Worm (Caenorhabditis elegans): ENCODE data around the gene rsp-5.

DNA sequence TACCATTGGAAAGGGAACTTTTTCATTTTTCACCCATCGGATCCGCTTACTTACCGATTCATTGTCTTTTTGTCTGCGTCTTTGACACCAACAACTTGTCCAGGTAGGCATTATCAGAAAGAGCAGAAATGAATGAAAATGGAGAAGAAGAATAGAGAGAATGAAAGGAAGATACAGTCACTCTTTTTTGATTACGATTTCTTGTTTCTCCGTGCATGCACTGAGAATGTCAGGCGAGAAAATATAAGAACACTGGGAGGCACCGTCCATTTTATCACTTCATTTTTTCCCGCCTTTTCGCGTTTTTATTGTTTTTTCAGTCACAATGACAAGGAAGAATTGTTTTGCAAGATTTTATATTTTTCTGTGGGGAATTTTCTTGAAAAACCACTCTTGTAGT lies 20.6 kb upstream of the rsp-5 start:
- no peak for TF ChIP-seq syd-9 (tag; optimal IDR thresholded peaks at IDR 0.05)
- no peak for TF ChIP-seq K02D7.2 (tag; optimal IDR thresholded peaks at IDR 0.05)
- no peak for TF ChIP-seq unc-86 (tag; optimal IDR thresholded peaks at IDR 0.05)
- TF ChIP-seq tbx-2 (tag; optimal IDR thresholded peaks at IDR 0.05): no peak
- no peak for TF ChIP-seq ceh-34 (tag; optimal IDR thresholded peaks at IDR 0.05)
- no peak for TF ChIP-seq sox-2 (GFP tag; IDR thresholded peaks at IDR 0.05)
- no peak for TF ChIP-seq ama-1 (optimal IDR thresholded peaks at IDR 0.05)
- TF ChIP-seq tbx-7 (tag; optimal IDR thresholded peaks at IDR 0.05): no peak
- TF ChIP-seq pha-4 (tag; optimal IDR thresholded peaks at IDR 0.05): no peak

All from whole organism, late embryonic.